Worm (Caenorhabditis elegans) whole organism, L4 larva: ENCODE measurements around the gene cox-17.

Experiments used
- ama-1 ChIP-seq: fragments of 150-350 bp; optimal IDR thresholded peaks from 2 replicates; lab custom pipeline; 2014; ENCODE audit warnings: inconsistent platforms, mixed read lengths
- daf-16 ChIP-seq, 3 experiments: sonication (generic microtip); optimal IDR thresholded peaks; 2 replicates each; lab custom pipeline; 2016 to 2017; ENCODE audit warnings: missing genetic modification characterization in 3 of 3, missing genetic modification reagents in 3 of 3, mild to moderate bottlenecking in 2 of 3, missing compliant biosample characterization in 2 of 3, missing biosample characterization in 1 of 3, moderate library complexity in 1 of 3
- nhr-77 ChIP-seq: fragments of 150-350 bp; optimal IDR thresholded peaks from 2 replicates; lab custom pipeline; 2014; ENCODE audit warnings: missing biosample characterization, missing genetic modification characterization
- saeg-2 ChIP-seq: fragments of 200-800 bp; sonication (Bioruptor generic); IDR thresholded peaks from 2 replicates; pipeline ENCODE4 v1.3.6; 2022; ENCODE audit warnings: missing genetic modification reagents, missing genetic modification characterization, missing compliant biosample characterization
- unc-130 ChIP-seq: sonication (generic microtip); optimal IDR thresholded peaks from 2 replicates; lab custom pipeline; 2016; ENCODE audit warnings: missing genetic modification reagents, missing genetic modification characterization, missing compliant biosample characterization
- zfp-3 ChIP-seq: fragments of 200-800 bp; sonication (Bioruptor generic); conservative IDR thresholded peaks from 2 replicates; pipeline ENCODE4 v1.3.6; 2022; ENCODE audit warnings: missing genetic modification reagents, missing genetic modification characterization, missing compliant biosample characterization

ce11 chrIII:222508-222907, 31.7 kb downstream of the cox-17 start:
- TF ChIP-seq unc-130 (GFP tag; lab: Kevin White, UChicago) = no peak
- no peak for TF ChIP-seq zfp-3 (GFP tag; lab: Robert Waterston, UW)
- TF ChIP-seq saeg-2 (GFP tag; lab: Robert Waterston, UW) = no peak
- TF ChIP-seq ama-1 (lab: Kevin White, UChicago) = no peak
- no peak for TF ChIP-seq nhr-77 (tag; lab: Kevin White, UChicago)
- no peak for TF ChIP-seq daf-16 (GFP tag; optimal IDR thresholded peaks at IDR 0.05; lab: Kevin White, UChicago)
- no peak for TF ChIP-seq daf-16 (tag; optimal IDR thresholded peaks at IDR 0.05; lab: Kevin White, UChicago)
